Fruit fly (Drosophila melanogaster): ENCODE data around the gene tos.

dm6 chr2L:18632389-18632788 lies 49.5 kb downstream of the tos start:
- TF ChIP-seq Mes4 (GFP tag; optimal IDR thresholded peaks at IDR 0.05) (no peak), Awh (GFP tag; IDR thresholded peaks at IDR 0.05) (no peak), Doc3 (GFP tag; IDR thresholded peaks at IDR 0.05; ENCODE audit: partially characterized antibody) (no peak), psq (GFP tag; optimal IDR thresholded peaks at IDR 0.05) (no peak)

Measured in whole organism, embryonic.